Fruit fly (Drosophila melanogaster) whole organism, prepupa: ENCODE data around the gene CG31952.

Experiments used
- Blimp-1 ChIP-seq: fragments of 200-800 bp; sonication (Bioruptor generic); optimal IDR thresholded peaks from 3 replicates; lab custom pipeline; 2017; ENCODE audit warnings: missing biosample characterization, missing genetic modification characterization, mild to moderate bottlenecking, moderate library complexity, missing genetic modification reagents
- CG10631 ChIP-seq: fragments of 200-800 bp; sonication (Bioruptor generic); optimal IDR thresholded peaks from 2 replicates; lab custom pipeline; 2016; ENCODE audit warnings: missing biosample characterization, missing genetic modification characterization
- CG11294 ChIP-seq: fragments of 200-800 bp; sonication (Bioruptor generic); IDR thresholded peaks from 2 replicates; pipeline ENCODE4 v1.3.6; 2022; ENCODE audit warnings: missing biosample characterization, missing genetic modification characterization
- CG11762 ChIP-seq: fragments of 200-800 bp; sonication (Bioruptor generic); optimal IDR thresholded peaks from 3 replicates; lab custom pipeline; 2016; ENCODE audit warnings: missing biosample characterization, missing genetic modification characterization; ENCODE audit not compliant: insufficient read depth
- CG3032 ChIP-seq: fragments of 200-800 bp; optimal IDR thresholded peaks from 2 replicates; lab custom pipeline; 2019; ENCODE audit warnings: missing biosample characterization, mild to moderate bottlenecking, missing genetic modification characterization, moderate library complexity
- CG31627 ChIP-seq: fragments of 200-800 bp; sonication (Bioruptor generic); optimal IDR thresholded peaks from 3 replicates; lab custom pipeline; 2016; ENCODE audit warnings: missing biosample characterization, missing genetic modification characterization
- CG32006 ChIP-seq: fragments of 200-800 bp; sonication (Bioruptor generic); optimal IDR thresholded peaks from 3 replicates; lab custom pipeline; 2017; ENCODE audit warnings: missing biosample characterization, mild to moderate bottlenecking, missing genetic modification characterization
- CG3919 ChIP-seq: fragments of 200-800 bp; sonication (Bioruptor generic); optimal IDR thresholded peaks from 3 replicates; lab custom pipeline; 2016; ENCODE audit warnings: missing biosample characterization, missing genetic modification characterization
- CG4318 ChIP-seq: fragments of 200-800 bp; sonication (Bioruptor generic); optimal IDR thresholded peaks from 3 replicates; lab custom pipeline; 2017; ENCODE audit warnings: missing biosample characterization, mild to moderate bottlenecking, missing genetic modification characterization
- CG6163 ChIP-seq: fragments of 200-800 bp; sonication (Bioruptor generic); IDR thresholded peaks from 3 replicates; pipeline ENCODE4 v1.3.6; 2022; ENCODE audit warnings: missing biosample characterization, missing genetic modification characterization
- CG6276 ChIP-seq: fragments of 200-800 bp; sonication (Bioruptor generic); optimal IDR thresholded peaks from 2 replicates; lab custom pipeline; 2017; ENCODE audit warnings: missing biosample characterization, mild to moderate bottlenecking, missing genetic modification characterization
- CG6792 ChIP-seq: fragments of 200-800 bp; sonication (Bioruptor generic); optimal IDR thresholded peaks from 3 replicates; lab custom pipeline; 2016; ENCODE audit warnings: missing biosample characterization, missing genetic modification characterization
- CG6808 ChIP-seq: fragments of 200-800 bp; sonication (Bioruptor generic); optimal IDR thresholded peaks from 3 replicates; lab custom pipeline; 2017; ENCODE audit warnings: missing biosample characterization, missing genetic modification characterization, mild to moderate bottlenecking, moderate library complexity, missing genetic modification reagents
- CG6854 ChIP-seq: fragments of 200-800 bp; sonication (Bioruptor generic); optimal IDR thresholded peaks from 2 replicates; lab custom pipeline; 2017; ENCODE audit warnings: missing biosample characterization, mild to moderate bottlenecking, missing genetic modification characterization
- CG7368 ChIP-seq: fragments of 200-800 bp; sonication (Bioruptor generic); optimal IDR thresholded peaks from 3 replicates; lab custom pipeline; 2016; ENCODE audit warnings: missing biosample characterization, missing genetic modification characterization
- CG8119 ChIP-seq: fragments of 200-800 bp; sonication (Bioruptor generic); IDR thresholded peaks from 3 replicates; pipeline ENCODE4 v1.3.6; 2022; ENCODE audit warnings: missing biosample characterization, missing genetic modification characterization
- CG8319 ChIP-seq: fragments of 200-800 bp; sonication (Bioruptor generic); optimal IDR thresholded peaks from 3 replicates; lab custom pipeline; 2016; ENCODE audit warnings: missing biosample characterization, missing genetic modification characterization
- CG8632 ChIP-seq: fragments of 200-800 bp; sonication (Bioruptor generic); optimal IDR thresholded peaks from 3 replicates; lab custom pipeline; 2016; ENCODE audit warnings: missing biosample characterization, missing genetic modification characterization
- CG9139 ChIP-seq: fragments of 200-800 bp; sonication (Bioruptor generic); optimal IDR thresholded peaks from 3 replicates; lab custom pipeline; 2017; ENCODE audit warnings: missing biosample characterization, mild to moderate bottlenecking, missing genetic modification characterization
- Eip78C ChIP-seq: fragments of 200-800 bp; sonication (Bioruptor generic); peaks from one replicate; lab custom pipeline; 2016; ENCODE audit warnings: missing biosample characterization, missing genetic modification characterization
- Eip93F ChIP-seq: fragments of 200-800 bp; sonication (Bioruptor generic); optimal IDR thresholded peaks from 2 replicates; lab custom pipeline; 2016; ENCODE audit warnings: missing biosample characterization, mild to moderate bottlenecking, missing genetic modification characterization
- Ets21C ChIP-seq: fragments of 200-800 bp; sonication (Bioruptor generic); optimal IDR thresholded peaks from 3 replicates; lab custom pipeline; 2016; ENCODE audit warnings: missing biosample characterization, missing genetic modification characterization
- Ets96B ChIP-seq: fragments of 200-800 bp; optimal IDR thresholded peaks from 2 replicates; lab custom pipeline; 2019; ENCODE audit warnings: missing biosample characterization, mild to moderate bottlenecking, missing genetic modification characterization, moderate library complexity
- Gug ChIP-seq: fragments of 200-800 bp; sonication (Bioruptor generic); IDR thresholded peaks from 2 replicates; pipeline ENCODE4 v1.3.6; 2022; ENCODE audit warnings: missing biosample characterization, missing genetic modification characterization
- Hr39 ChIP-seq: fragments of 200-800 bp; sonication (Bioruptor generic); optimal IDR thresholded peaks from 2 replicates; lab custom pipeline; 2016; ENCODE audit warnings: missing biosample characterization, missing genetic modification characterization
- Hr4 ChIP-seq: fragments of 200-800 bp; sonication (Bioruptor generic); optimal IDR thresholded peaks from 3 replicates; lab custom pipeline; 2016; ENCODE audit warnings: missing biosample characterization, missing genetic modification characterization
- Met ChIP-seq: fragments of 200-800 bp; sonication (Bioruptor generic); optimal IDR thresholded peaks from 3 replicates; lab custom pipeline; 2016; ENCODE audit warnings: missing biosample characterization, missing genetic modification characterization
- OdsH ChIP-seq: fragments of 200-800 bp; sonication (Bioruptor generic); optimal IDR thresholded peaks from 3 replicates; lab custom pipeline; 2016; ENCODE audit warnings: missing biosample characterization, missing genetic modification characterization
- Smox ChIP-seq: fragments of 200-800 bp; sonication (Bioruptor generic); optimal IDR thresholded peaks from 3 replicates; lab custom pipeline; 2016; ENCODE audit warnings: missing biosample characterization, missing genetic modification characterization
- Sox102F ChIP-seq: fragments of 200-800 bp; sonication (Bioruptor generic); optimal IDR thresholded peaks from 2 replicates; lab custom pipeline; 2016; ENCODE audit warnings: missing biosample characterization, mild to moderate bottlenecking, missing genetic modification characterization
- Sox15 ChIP-seq: fragments of 200-800 bp; sonication (Bioruptor generic); optimal IDR thresholded peaks from 3 replicates; lab custom pipeline; 2016; ENCODE audit warnings: missing biosample characterization, missing genetic modification characterization
- acj6 ChIP-seq: fragments of 200-800 bp; sonication (Bioruptor generic); optimal IDR thresholded peaks from 3 replicates; lab custom pipeline; 2016; ENCODE audit warnings: missing biosample characterization, missing genetic modification characterization
- cyc ChIP-seq: fragments of 200-800 bp; sonication (Bioruptor generic); optimal IDR thresholded peaks from 3 replicates; lab custom pipeline; 2016; ENCODE audit warnings: missing biosample characterization, missing genetic modification characterization
- dac ChIP-seq: fragments of 200-800 bp; sonication (Bioruptor generic); optimal IDR thresholded peaks from 2 replicates; lab custom pipeline; 2017; ENCODE audit warnings: missing biosample characterization, mild to moderate bottlenecking, missing genetic modification characterization
- dsx ChIP-seq: fragments of 200-800 bp; optimal IDR thresholded peaks from 3 replicates; lab custom pipeline; 2019; ENCODE audit warnings: missing biosample characterization, mild to moderate bottlenecking, missing genetic modification characterization, moderate library complexity; ENCODE audit not compliant: poor library complexity, severe bottlenecking
- esn ChIP-seq: fragments of 200-800 bp; sonication (Bioruptor generic); optimal IDR thresholded peaks from 2 replicates; lab custom pipeline; 2016; ENCODE audit warnings: missing biosample characterization, mild to moderate bottlenecking, missing genetic modification characterization, moderate library complexity
- fd85E ChIP-seq: fragments of 200-800 bp; sonication (Bioruptor generic); optimal IDR thresholded peaks from 3 replicates; lab custom pipeline; 2016; ENCODE audit warnings: missing biosample characterization, missing genetic modification characterization
- fkh ChIP-seq: fragments of 200-800 bp; sonication (Bioruptor generic); optimal IDR thresholded peaks from 3 replicates; lab custom pipeline; 2017; ENCODE audit warnings: missing biosample characterization, mild to moderate bottlenecking, missing genetic modification characterization, moderate library complexity
- lz ChIP-seq: fragments of 200-800 bp; sonication (Bioruptor generic); optimal IDR thresholded peaks from 3 replicates; lab custom pipeline; 2016; ENCODE audit warnings: missing biosample characterization, missing genetic modification characterization
- net ChIP-seq: fragments of 200-800 bp; sonication (Bioruptor generic); optimal IDR thresholded peaks from 3 replicates; lab custom pipeline; 2016; ENCODE audit warnings: missing biosample characterization, missing genetic modification characterization
- pdm3 ChIP-seq: fragments of 200-800 bp; sonication (Bioruptor generic); optimal IDR thresholded peaks from 3 replicates; lab custom pipeline; 2016; ENCODE audit warnings: missing biosample characterization, missing genetic modification characterization
- salr ChIP-seq, 2 experiments: fragments of 200-800 bp; sonication (Bioruptor generic); optimal IDR thresholded peaks; 3 replicates each; lab custom pipeline; 2016 to 2018; ENCODE audit warnings: missing biosample characterization in 2 of 2, missing genetic modification characterization in 2 of 2, mild to moderate bottlenecking in 1 of 2
- spab ChIP-seq: fragments of 200-800 bp; sonication (Bioruptor generic); optimal IDR thresholded peaks from 2 replicates; lab custom pipeline; 2017; ENCODE audit warnings: missing biosample characterization, mild to moderate bottlenecking, missing genetic modification characterization, missing genetic modification reagents
- ss ChIP-seq, 2 experiments: fragments of 200-800 bp; sonication (Bioruptor generic); optimal IDR thresholded peaks; 2 replicates in 1 of 2; 3 replicates in 1 of 2; lab custom pipeline; 2017 to 2018; ENCODE audit warnings: mild to moderate bottlenecking in 2 of 2, missing biosample characterization in 2 of 2, missing genetic modification characterization in 2 of 2, moderate library complexity in 1 of 2
- svp ChIP-seq: fragments of 200-800 bp; sonication (Bioruptor generic); peaks from one replicate; lab custom pipeline; 2016; ENCODE audit warnings: missing biosample characterization, missing genetic modification characterization
- vri ChIP-seq: fragments of 200-800 bp; sonication (Bioruptor generic); optimal IDR thresholded peaks from 3 replicates; lab custom pipeline; 2016; ENCODE audit warnings: missing biosample characterization, mild to moderate bottlenecking, missing genetic modification characterization

CG31952 gene

dm6 chr2L:3440322-3440721 is 23.8 kb downstream of the CG31952 start (continued):
- TF ChIP-seq Sox102F (GFP tag; lab: Kevin White, UChicago): peak; percentile 57
- TF ChIP-seq Sox15 (GFP tag; lab: Kevin White, UChicago): no peak
- no peak for TF ChIP-seq Eip93F (GFP tag; lab: Kevin White, UChicago)
- peak; percentile 83 for TF ChIP-seq OdsH
- TF ChIP-seq dac (GFP tag; lab: Kevin White, UChicago): peak; percentile 63
- TF ChIP-seq CG6276 (GFP tag; lab: Kevin White, UChicago): peak; percentile 84
- TF ChIP-seq CG6854 (GFP tag; lab: Kevin White, UChicago): no peak

- TF ChIP-seq Gug (GFP tag; lab: Robert Waterston, UW): no peak
- no peak for TF ChIP-seq CG6163 (GFP tag; lab: Robert Waterston, UW)
- no peak for TF ChIP-seq Sox102F (GFP tag; lab: Kevin White, UChicago)
- no peak for TF ChIP-seq CG6808
- TF ChIP-seq esn: no peak
Observed at dm6 chr2L:3441158-3441557, 24.7 kb downstream of the CG31952 start.

- TF ChIP-seq CG8319 (GFP tag; lab: Kevin White, UChicago) (no peak), CG3032 (no peak), OdsH (peak; percentile 43), Hr39 (GFP tag; lab: Kevin White, UChicago) (peak; percentile 11), CG6854 (GFP tag; lab: Kevin White, UChicago) (no peak), Sox102F (GFP tag; lab: Kevin White, UChicago) (no peak), CG6808 (no peak), acj6 (peak; percentile 9), CG6163 (GFP tag; lab: Robert Waterston, UW) (peak; percentile 58; the same call in 2 of the 3 replicates), CG4318 (GFP tag; lab: Kevin White, UChicago) (peak; percentile 31), fkh (no peak), CG8119 (GFP tag; lab: Robert Waterston, UW) (peak; percentile 61; the same call in 2 of the 3 replicates), pdm3 (GFP tag; lab: Kevin White, UChicago) (peak; percentile 45), CG10631 (peak; percentile 26), Eip93F (GFP tag; lab: Kevin White, UChicago) (no peak), CG8632 (no peak), CG7368 (GFP tag; lab: Kevin White, UChicago) (no peak), CG11762 (GFP tag; lab: Kevin White, UChicago) (no peak), ss (GFP tag; optimal IDR thresholded peaks at IDR 0.05; lab: Kevin White, UChicago) (no peak), esn (peak; percentile 1), Ets21C (GFP tag; lab: Kevin White, UChicago) (no peak), svp (GFP tag; lab: Kevin White, UChicago) (peak; percentile 64), net (GFP tag; lab: Kevin White, UChicago) (no peak), Blimp-1 (GFP tag; lab: Kevin White, UChicago) (no peak), dac (GFP tag; lab: Kevin White, UChicago) (no peak), CG32006 (GFP tag; lab: Kevin White, UChicago) (peak; percentile 64), Gug (GFP tag; lab: Robert Waterston, UW) (peak; percentile 19; the same call in 1 of the 2 replicates), spab (GFP tag; lab: Kevin White, UChicago) (no peak), CG6276 (GFP tag; lab: Kevin White, UChicago) (peak; percentile 50), salr (GFP tag; optimal IDR thresholded peaks at IDR 0.05; lab: Kevin White, UChicago) (peak in 1 of 2 experiments; percentile 23), CG31627 (GFP tag; lab: Kevin White, UChicago) (no peak), Met (GFP tag; lab: Kevin White, UChicago) (peak; percentile 2), CG6792 (GFP tag; lab: Kevin White, UChicago) (no peak), CG3919 (GFP tag; lab: Kevin White, UChicago) (peak; percentile 45), vri (GFP tag; lab: Kevin White, UChicago) (no peak), CG11294 (0 out of 2 replicates have a peak, but pooled peaks have one; percentile 25), Eip78C (GFP tag; lab: Kevin White, UChicago) (peak; percentile 77), dsx (GFP tag; lab: Kevin White, UChicago) (no peak), Sox15 (GFP tag; lab: Kevin White, UChicago) (no peak), Smox (GFP tag; lab: Kevin White, UChicago) (no peak), fd85E (no peak), Hr4 (peak; percentile 64), Ets96B (no peak), cyc (GFP tag; lab: Kevin White, UChicago) (no peak), lz (GFP tag; lab: Kevin White, UChicago) (no peak), CG9139 (GFP tag; lab: Kevin White, UChicago) (no peak)
Observed at dm6 chr2L:3441673-3442072, 25.2 kb downstream of the CG31952 start.
